Worm (Caenorhabditis elegans): ENCODE measurements around the gene ZK688.10.

ZK688.10 gene

ce11 chrIII:7896925-7897324 lies at the start of gene ZK688.10:
TSS of gene ZK688.10 (minus strand) at chrIII:7897025.
- TF ChIP-seq lin-32 (GFP tag; optimal IDR thresholded peaks at IDR 0.05), result no peak

- TF ChIP-seq M03D4.4 (tag; optimal IDR thresholded peaks at IDR 0.05), result no peak
- no peak for TF ChIP-seq sptf-1 (tag; optimal IDR thresholded peaks at IDR 0.05)
- TF ChIP-seq ham-2 (GFP tag; optimal IDR thresholded peaks at IDR 0.05), result no peak
- no peak for TF ChIP-seq nhr-237 (tag; optimal IDR thresholded peaks at IDR 0.05)
- no peak for TF ChIP-seq ceh-83 (GFP tag; optimal IDR thresholded peaks at IDR 0.05)
- no peak for TF ChIP-seq flh-1 (GFP tag; optimal IDR thresholded peaks at IDR 0.05)
- TF ChIP-seq ceh-43 (GFP tag; optimal IDR thresholded peaks at IDR 0.05), result no peak
- TF ChIP-seq ces-1 (GFP tag; optimal IDR thresholded peaks at IDR 0.05), result no peak
- TF ChIP-seq blmp-1 (tag; optimal IDR thresholded peaks at IDR 0.05), result no peak
- TF ChIP-seq unc-39 (tag; optimal IDR thresholded peaks at IDR 0.05), result no peak
- TF ChIP-seq bed-3 (GFP tag; optimal IDR thresholded peaks at IDR 0.05), result no peak
- no peak for TF ChIP-seq nhr-76 (tag; optimal IDR thresholded peaks at IDR 0.05)
- TF ChIP-seq drap-1 (GFP tag; optimal IDR thresholded peaks at IDR 0.05), result no peak
- TF ChIP-seq pha-4 (tag; optimal IDR thresholded peaks at IDR 0.05), result no peak
- no peak for TF ChIP-seq mab-5 (tag; optimal IDR thresholded peaks at IDR 0.05)
- no peak for TF ChIP-seq zip-8 (tag; optimal IDR thresholded peaks at IDR 0.05)
- TF ChIP-seq elt-3 (tag; optimal IDR thresholded peaks at IDR 0.05), result no peak
- no peak for TF ChIP-seq lin-13 (tag; optimal IDR thresholded peaks at IDR 0.05)
Observed at ce11 chrIII:7941417-7941816, 44.6 kb upstream of the ZK688.10 start, which contains the start of gene kle-2. TSS of gene kle-2 (plus strand) at chrIII:7941717.

DNA sequence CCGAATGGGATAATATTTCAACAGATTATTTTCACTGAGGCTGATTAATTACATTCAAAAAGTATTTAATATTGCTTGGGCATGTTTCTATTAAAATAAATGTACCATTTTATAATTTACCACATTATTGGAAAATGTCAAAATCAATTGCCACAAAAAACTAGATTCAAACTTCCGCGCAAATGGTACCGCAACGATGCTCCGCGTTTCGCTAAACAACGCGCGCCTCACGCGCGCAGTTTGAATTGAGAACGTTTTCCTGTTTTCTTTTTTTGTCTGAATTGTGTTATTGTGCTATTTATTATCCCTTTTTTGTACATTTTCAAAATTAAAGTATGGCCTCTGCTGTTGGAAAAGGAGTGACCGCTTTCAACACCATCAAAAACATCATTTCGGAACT lies 44.0 kb upstream of the ZK688.10 start, which contains the start of gene C29E4.12:
Gene C29E4.12, plus strand, starts transcription at position 333 of the 400 bp plus-strand sequence.
- TF ChIP-seq ham-2 (GFP tag; optimal IDR thresholded peaks at IDR 0.05), result no peak
- peak; percentile 61 for TF ChIP-seq pha-4 (tag; optimal IDR thresholded peaks at IDR 0.05)
- TF ChIP-seq mep-1 (tag; optimal IDR thresholded peaks at IDR 0.05), result peak; percentile 76
- TF ChIP-seq ceh-39 (tag; optimal IDR thresholded peaks at IDR 0.05), result peak; percentile 52
- peak; percentile 16 for TF ChIP-seq lin-13 (tag; optimal IDR thresholded peaks at IDR 0.05)
- peak; percentile 28 for TF ChIP-seq hlh-1 (tag; optimal IDR thresholded peaks at IDR 0.05)
- no peak for TF ChIP-seq blmp-1 (tag; optimal IDR thresholded peaks at IDR 0.05)
- TF ChIP-seq nhr-237 (tag; optimal IDR thresholded peaks at IDR 0.05), result peak; percentile 76
- TF ChIP-seq lsy-2 (tag; optimal IDR thresholded peaks at IDR 0.05), result peak; percentile 81
- no peak for TF ChIP-seq drap-1 (GFP tag; optimal IDR thresholded peaks at IDR 0.05)
- TF ChIP-seq ceh-43 (GFP tag; optimal IDR thresholded peaks at IDR 0.05), result no peak
- TF ChIP-seq ztf-11 (tag; optimal IDR thresholded peaks at IDR 0.05), result no peak

- no peak for TF ChIP-seq drap-1 (GFP tag; optimal IDR thresholded peaks at IDR 0.05)
Observed at ce11 chrIII:7937548-7937947, 40.7 kb upstream of the ZK688.10 start, which contains the start of gene C29E4.10. TSS of gene C29E4.10 (plus strand) at chrIII:7937848.

ce11 chrIII:7933235-7933634 lies 36.4 kb upstream of the ZK688.10 start, which contains the start of gene ran-2:
TSS of gene ran-2 (plus strand) at chrIII:7933535.
- no peak for TF ChIP-seq nhr-237 (tag; optimal IDR thresholded peaks at IDR 0.05)
- no peak for TF ChIP-seq nhr-12 (tag; optimal IDR thresholded peaks at IDR 0.05)

DNA sequence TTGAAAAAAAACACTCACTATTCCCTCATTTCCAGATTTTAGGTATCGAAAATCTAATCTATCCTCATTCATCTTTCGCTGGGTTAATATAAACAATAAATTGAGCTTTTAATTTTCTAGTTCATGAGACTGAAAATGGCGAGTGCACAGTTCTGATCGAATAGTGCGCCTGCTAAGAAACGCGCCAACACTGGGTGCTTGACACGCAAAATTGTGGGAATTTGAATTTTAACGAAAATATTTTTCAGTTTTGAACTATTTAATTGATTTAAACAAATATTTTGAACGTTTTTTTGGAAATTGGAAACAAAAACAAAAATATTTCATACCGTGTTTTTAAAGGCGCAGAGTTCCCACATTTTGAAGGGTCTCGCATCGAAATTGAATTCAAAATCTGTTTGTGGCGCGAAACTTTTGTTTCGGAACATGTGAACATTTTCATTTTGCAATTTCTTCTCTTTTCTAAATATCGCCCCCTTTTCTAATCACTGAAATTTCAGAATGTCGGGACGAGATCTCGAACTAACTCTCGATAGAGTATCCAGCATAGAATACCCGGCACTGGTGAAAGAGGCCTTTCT lies 31.8 kb upstream of the ZK688.10 start, which contains the start of the genes C29E4.13 and npp-15:
Gene C29E4.13, minus strand, starts transcription at position 169 of the 581 bp plus-strand sequence.
Gene npp-15, plus strand, starts transcription at position 495 of the 581 bp plus-strand sequence.
- TF ChIP-seq unc-39 (tag; optimal IDR thresholded peaks at IDR 0.05) (no peak), tbx-8 (GFP tag; optimal IDR thresholded peaks at IDR 0.05) (no peak), ceh-39 (tag; optimal IDR thresholded peaks at IDR 0.05) (no peak), drap-1 (GFP tag; optimal IDR thresholded peaks at IDR 0.05) (no peak), mab-5 (tag; optimal IDR thresholded peaks at IDR 0.05) (no peak), lsy-2 (tag; optimal IDR thresholded peaks at IDR 0.05) (peak; percentile 34), blmp-1 (tag; optimal IDR thresholded peaks at IDR 0.05) (no peak), elt-3 (tag; optimal IDR thresholded peaks at IDR 0.05) (no peak), mep-1 (tag; optimal IDR thresholded peaks at IDR 0.05) (no peak), ztf-11 (tag; optimal IDR thresholded peaks at IDR 0.05) (no peak), nhr-76 (tag; optimal IDR thresholded peaks at IDR 0.05) (no peak), sptf-1 (tag; optimal IDR thresholded peaks at IDR 0.05) (no peak), zip-8 (tag; optimal IDR thresholded peaks at IDR 0.05) (no peak), lin-32 (GFP tag; optimal IDR thresholded peaks at IDR 0.05) (no peak), nhr-237 (tag; optimal IDR thresholded peaks at IDR 0.05) (peak; percentile 16)

- TF ChIP-seq lsy-2 (tag; optimal IDR thresholded peaks at IDR 0.05) (peak; percentile 2), ham-2 (GFP tag; optimal IDR thresholded peaks at IDR 0.05) (peak; percentile 78), pha-4 (tag; optimal IDR thresholded peaks at IDR 0.05) (peak; percentile 34), nhr-237 (tag; optimal IDR thresholded peaks at IDR 0.05) (peak; percentile 24), nhr-28 (tag; optimal IDR thresholded peaks at IDR 0.05) (no peak)
Observed at ce11 chrIII:7925968-7926367, 29.1 kb upstream of the ZK688.10 start.
